Fruit fly (Drosophila melanogaster) whole organism, prepupa: Measurements from ENCODE around the gene CG31697.

Source experiments
- CG10669 ChIP-seq: fragments of 200-800 bp; sonication (Bioruptor generic); optimal IDR thresholded peaks from 3 replicates; lab custom pipeline; 2018; ENCODE audit warnings: missing biosample characterization, mild to moderate bottlenecking, missing genetic modification characterization, moderate library complexity
- CG6276 ChIP-seq: fragments of 200-800 bp; sonication (Bioruptor generic); optimal IDR thresholded peaks from 2 replicates; lab custom pipeline; 2017; ENCODE audit warnings: missing biosample characterization, mild to moderate bottlenecking, missing genetic modification characterization
- Gug ChIP-seq: fragments of 200-800 bp; sonication (Bioruptor generic); IDR thresholded peaks from 2 replicates; pipeline ENCODE4 v1.3.6; 2022; ENCODE audit warnings: missing biosample characterization, missing genetic modification characterization
- net ChIP-seq: fragments of 200-800 bp; sonication (Bioruptor generic); optimal IDR thresholded peaks from 3 replicates; lab custom pipeline; 2016; ENCODE audit warnings: missing biosample characterization, missing genetic modification characterization
- vri ChIP-seq: fragments of 200-800 bp; sonication (Bioruptor generic); optimal IDR thresholded peaks from 3 replicates; lab custom pipeline; 2016; ENCODE audit warnings: missing biosample characterization, mild to moderate bottlenecking, missing genetic modification characterization

DNA sequence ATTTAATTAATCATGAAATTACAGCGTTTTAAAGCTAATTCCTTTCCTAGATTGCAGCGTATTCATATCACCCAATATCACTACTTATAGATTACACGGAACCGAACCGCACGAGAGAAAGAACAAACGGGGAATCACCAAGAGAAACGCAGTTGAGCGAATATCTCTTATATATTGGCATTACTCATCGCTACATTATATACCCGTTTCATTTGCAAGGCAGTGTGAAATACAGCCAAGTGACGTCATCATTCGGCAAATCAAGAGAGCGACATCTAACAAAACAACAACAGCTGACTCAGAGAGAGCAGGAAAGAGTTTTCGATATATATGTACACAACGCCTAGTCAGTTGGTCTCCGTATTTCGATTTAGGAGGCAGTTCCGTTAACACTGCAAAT, 12.9 kb downstream of the CG31697 start, which contains the start of gene Tep4:
- no peak for TF ChIP-seq vri (GFP tag; lab: Kevin White, UChicago)
- no peak for TF ChIP-seq Gug (GFP tag; lab: Robert Waterston, UW)
- no peak for TF ChIP-seq net (GFP tag; lab: Kevin White, UChicago)
- no peak for TF ChIP-seq CG10669 (GFP tag; lab: Kevin White, UChicago)
- TF ChIP-seq CG6276 (GFP tag; lab: Kevin White, UChicago), result no peak
